Worm (Caenorhabditis elegans) whole organism, late embryonic: Measurements from ENCODE around the gene sre-50.

Experiments
- F13H6.1 ChIP-seq: sonication (generic microtip); optimal IDR thresholded peaks from 2 replicates; lab custom pipeline; 2016; ENCODE audit warnings: missing genetic modification characterization, missing compliant biosample characterization
- ama-1 ChIP-seq: fragments of 150-350 bp; optimal IDR thresholded peaks from 2 replicates; lab custom pipeline; 2014
- ceh-48 ChIP-seq: sonication (generic microtip); optimal IDR thresholded peaks from 2 replicates; lab custom pipeline; 2016; ENCODE audit warnings: missing genetic modification characterization, inconsistent platforms, missing compliant biosample characterization
- elt-2 ChIP-seq: sonication (generic microtip); optimal IDR thresholded peaks from 2 replicates; lab custom pipeline; 2016; ENCODE audit warnings: missing genetic modification reagents, missing genetic modification characterization, missing compliant biosample characterization
- eyg-1 ChIP-seq: sonication (generic microtip); optimal IDR thresholded peaks from 2 replicates; lab custom pipeline; 2016; ENCODE audit warnings: missing genotype, missing genetic modification characterization, missing compliant biosample characterization
- lin-11 ChIP-seq: fragments of 200-800 bp; sonication (Bioruptor generic); optimal IDR thresholded peaks from 2 replicates; lab custom pipeline; 2018; ENCODE audit warnings: mild to moderate bottlenecking, missing genetic modification characterization, missing compliant biosample characterization
- nhr-11 ChIP-seq: fragments of 150-350 bp; optimal IDR thresholded peaks from 2 replicates; lab custom pipeline; 2014; ENCODE audit warnings: missing biosample characterization, missing genetic modification characterization
- odd-2 ChIP-seq: sonication (generic microtip); optimal IDR thresholded peaks from 2 replicates; lab custom pipeline; 2017; ENCODE audit warnings: antibody characterized with exemption, mild to moderate bottlenecking, missing genetic modification characterization, missing compliant biosample characterization
- pha-4 ChIP-seq: fragments of 150-350 bp; optimal IDR thresholded peaks from 2 replicates; lab custom pipeline; 2018; ENCODE audit warnings: missing biosample characterization, missing genetic modification reagents, missing genetic modification characterization
- rnt-1 ChIP-seq: sonication (generic microtip); optimal IDR thresholded peaks from 2 replicates; lab custom pipeline; 2016; ENCODE audit warnings: missing genetic modification characterization, missing compliant biosample characterization
- sox-4 ChIP-seq: sonication (generic microtip); optimal IDR thresholded peaks from 2 replicates; lab custom pipeline; 2017; ENCODE audit warnings: mild to moderate bottlenecking, missing genetic modification characterization, inconsistent platforms, missing compliant biosample characterization
- ttx-3 ChIP-seq: sonication (generic microtip); optimal IDR thresholded peaks from 2 replicates; lab custom pipeline; 2016; ENCODE audit warnings: missing genetic modification reagents, missing genetic modification characterization, missing compliant biosample characterization

DNA sequence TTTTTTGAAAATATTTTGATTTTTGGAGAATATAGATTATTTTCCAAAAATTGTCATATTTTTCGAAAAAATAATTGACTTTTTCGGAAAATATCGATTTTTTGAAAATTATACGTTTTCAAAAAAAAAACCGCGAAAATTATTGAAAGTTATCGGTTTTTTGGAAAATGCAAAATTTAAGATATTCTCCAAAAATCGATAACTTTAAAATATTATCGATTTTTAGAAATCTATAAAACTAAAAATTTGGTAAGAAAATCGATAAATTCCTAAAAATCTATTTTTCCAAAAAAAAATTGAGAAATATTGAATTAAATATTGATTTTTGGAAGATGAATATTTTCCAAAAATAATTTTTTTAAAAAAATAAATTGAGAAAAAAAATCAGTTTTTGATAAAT is 46.2 kb upstream of the sre-50 start:
- TF ChIP-seq nhr-11 (tag; lab: Kevin White, UChicago) (no peak), rnt-1 (no peak), ama-1 (lab: Kevin White, UChicago) (no peak), lin-11 (tag; lab: Kevin White, UChicago) (no peak), eyg-1 (tag; lab: Kevin White, UChicago) (no peak), F13H6.1 (tag; lab: Kevin White, UChicago) (no peak), elt-2 (tag; lab: Kevin White, UChicago) (no peak), pha-4 (tag; lab: Kevin White, UChicago) (no peak), odd-2 (tag; lab: Kevin White, UChicago) (no peak), ceh-48 (no peak), sox-4 (no peak), ttx-3 (tag; lab: Kevin White, UChicago) (no peak)
